Worm (Caenorhabditis elegans): ENCODE data around the gene cest-10.

ce11 chrIV:7184597-7184996 is 4.2 kb downstream of the cest-10 start, which contains the start of gene clec-179:
- TF ChIP-seq med-1 (GFP tag; optimal IDR thresholded peaks at IDR 0.05; ENCODE audit: insufficient read depth) (no peak), klf-2 (GFP tag; conservative IDR thresholded peaks at IDR 0.05) (no peak), flt-1 (GFP tag; IDR thresholded peaks at IDR 0.05) (no peak), ztf-29 (GFP tag; IDR thresholded peaks at IDR 0.05) (no peak), tab-1 (GFP tag; IDR thresholded peaks at IDR 0.05) (no peak), ztf-23 (GFP tag; IDR thresholded peaks at IDR 0.05) (no peak), T22C8.4 (GFP tag; IDR thresholded peaks at IDR 0.05) (no peak), ref-1 (GFP tag; conservative IDR thresholded peaks at IDR 0.05) (no peak)
